Fruit fly (Drosophila melanogaster) whole organism, adult: ENCODE data around the gene CG17855.

Experiments
- CG11617 ChIP-seq: fragments of 200-800 bp; sonication (Bioruptor generic); optimal IDR thresholded peaks from 2 replicates; lab custom pipeline; 2017; ENCODE audit warnings: mild to moderate bottlenecking, missing biosample characterization, missing genetic modification reagents, missing genetic modification characterization
- CG12768 ChIP-seq: fragments of 200-800 bp; sonication (Bioruptor generic); optimal IDR thresholded peaks from 2 replicates; lab custom pipeline; 2017; ENCODE audit warnings: missing biosample characterization, missing genetic modification characterization, mild to moderate bottlenecking, moderate library complexity, missing genetic modification reagents
- CG14711 ChIP-seq: fragments of 200-800 bp; sonication (Bioruptor generic); optimal IDR thresholded peaks from 2 replicates; lab custom pipeline; 2018; ENCODE audit warnings: missing biosample characterization, mild to moderate bottlenecking, missing genetic modification characterization, moderate library complexity
- Clk ChIP-seq: fragments of 200-800 bp; sonication (Bioruptor generic); optimal IDR thresholded peaks from 2 replicates; lab custom pipeline; 2017; ENCODE audit warnings: missing biosample characterization, missing genetic modification characterization
- Hr96 ChIP-seq: fragments of 200-800 bp; sonication (Bioruptor generic); optimal IDR thresholded peaks from 2 replicates; lab custom pipeline; 2016; ENCODE audit warnings: missing biosample characterization, missing genetic modification characterization
- Mnt ChIP-seq: fragments of 200-800 bp; sonication (Bioruptor generic); optimal IDR thresholded peaks from 2 replicates; lab custom pipeline; 2016; ENCODE audit warnings: missing biosample characterization, mild to moderate bottlenecking, missing genetic modification characterization
- bab1 ChIP-seq: fragments of 200-800 bp; sonication (Bioruptor generic); optimal IDR thresholded peaks from 3 replicates; lab custom pipeline; 2019; ENCODE audit warnings: missing biosample characterization, mild to moderate bottlenecking, missing genetic modification characterization, moderate library complexity
- cic ChIP-seq: fragments of 200-800 bp; sonication (Bioruptor generic); optimal IDR thresholded peaks from 2 replicates; lab custom pipeline; 2017; ENCODE audit warnings: missing biosample characterization, mild to moderate bottlenecking, missing genetic modification characterization, moderate library complexity
- cnc ChIP-seq, 2 experiments: fragments of >200 bp; optimal IDR thresholded peaks; 2 replicates each; lab custom pipeline; 2017
- ovo ChIP-seq: fragments of 200-800 bp; sonication (Bioruptor generic); optimal IDR thresholded peaks from 2 replicates; lab custom pipeline; 2016; ENCODE audit warnings: missing biosample characterization, missing genetic modification characterization
- toe ChIP-seq: fragments of 200-800 bp; sonication (Bioruptor generic); optimal IDR thresholded peaks from 2 replicates; lab custom pipeline; 2016; ENCODE audit warnings: missing biosample characterization, missing genetic modification characterization

dm6 chr2L:9569131-9569530 lies 28.8 kb downstream of the CG17855 start:
- no peak for TF ChIP-seq toe (GFP tag; lab: Kevin White, UChicago)
- no peak for TF ChIP-seq cnc (optimal IDR thresholded peaks at IDR 0.05; lab: Kevin White, UChicago)
- no peak for TF ChIP-seq Clk (GFP tag; lab: Kevin White, UChicago)
- no peak for TF ChIP-seq bab1 (GFP tag; lab: Kevin White, UChicago)
- TF ChIP-seq CG14711 = no peak
- no peak for TF ChIP-seq CG12768 (GFP tag; lab: Kevin White, UChicago)
- TF ChIP-seq CG11617 (GFP tag; lab: Kevin White, UChicago) = no peak
- TF ChIP-seq cic (GFP tag; lab: Kevin White, UChicago) = no peak
- no peak for TF ChIP-seq ovo (GFP tag; lab: Kevin White, UChicago)
- no peak for TF ChIP-seq Hr96 (GFP tag; lab: Kevin White, UChicago)
- TF ChIP-seq Mnt (GFP tag; lab: Kevin White, UChicago) = no peak
